Worm (Caenorhabditis elegans) whole organism, early embryonic: Measurements from ENCODE around the gene ZK742.3.

Experiments
- B0310.2 ChIP-seq: sonication (generic microtip); optimal IDR thresholded peaks from 2 replicates; lab custom pipeline; 2016; ENCODE audit warnings: mild to moderate bottlenecking, missing genetic modification characterization, missing compliant biosample characterization
- ama-1 ChIP-seq: fragments of 150-350 bp; optimal IDR thresholded peaks from 2 replicates; lab custom pipeline; 2014
- scrt-1 ChIP-seq: fragments of 200-800 bp; sonication (Bioruptor generic); IDR thresholded peaks from 2 replicates; pipeline ENCODE4 v1.3.6; 2022; ENCODE audit warnings: missing genetic modification characterization, missing compliant biosample characterization
- tbx-11 ChIP-seq: fragments of 200-800 bp; sonication (Bioruptor generic); IDR thresholded peaks from 2 replicates; pipeline ENCODE4 v1.3.6; 2022; ENCODE audit warnings: missing genetic modification characterization, missing compliant biosample characterization
- tbx-37 ChIP-seq: fragments of 200-800 bp; sonication (Bioruptor generic); conservative IDR thresholded peaks from 2 replicates; pipeline ENCODE4 v1.3.6; 2022; ENCODE audit warnings: missing genetic modification reagents, missing genetic modification characterization, missing compliant biosample characterization
- tra-4 ChIP-seq: sonication (generic microtip); optimal IDR thresholded peaks from 2 replicates; lab custom pipeline; 2017; ENCODE audit warnings: missing genetic modification characterization, missing compliant biosample characterization

ce11 chrV:7778999-7779398, 30.7 kb downstream of the ZK742.3 start:
- no peak for TF ChIP-seq B0310.2
- TF ChIP-seq tra-4 (tag; lab: Kevin White, UChicago), result no peak
- TF ChIP-seq ama-1 (lab: Kevin White, UChicago), result no peak
- no peak for TF ChIP-seq scrt-1 (GFP tag; lab: Robert Waterston, UW)
- TF ChIP-seq tbx-37 (GFP tag; lab: Robert Waterston, UW), result no peak
- no peak for TF ChIP-seq tbx-11 (GFP tag; lab: Robert Waterston, UW)
